Fruit fly (Drosophila melanogaster) whole organism, embryonic: Measurements from ENCODE around the gene CG7878.

Source experiments
- B-H1 ChIP-seq: fragments of 200-800 bp; sonication (Bioruptor generic); IDR thresholded peaks from 3 replicates; pipeline ENCODE4 v1.3.6; 2022; ENCODE audit warnings: missing biosample characterization, missing genetic modification characterization
- Bdp1 ChIP-seq: fragments of 200-800 bp; sonication (Bioruptor generic); optimal IDR thresholded peaks from 3 replicates; lab custom pipeline; 2016; ENCODE audit warnings: missing biosample characterization, missing genetic modification characterization
- CG10654 ChIP-seq: fragments of 200-800 bp; sonication (Bioruptor generic); optimal IDR thresholded peaks from 2 replicates; lab custom pipeline; 2016; ENCODE audit warnings: missing biosample characterization, missing genetic modification characterization
- CG11398 ChIP-seq: fragments of 200-800 bp; sonication (Bioruptor generic); optimal IDR thresholded peaks from 2 replicates; lab custom pipeline; 2016; ENCODE audit warnings: missing biosample characterization, missing genetic modification characterization
- CG13775 ChIP-seq: fragments of 200-800 bp; sonication (Bioruptor generic); optimal IDR thresholded peaks from 3 replicates; lab custom pipeline; 2017; ENCODE audit warnings: missing biosample characterization, mild to moderate bottlenecking, missing genetic modification characterization
- CG14710 ChIP-seq: fragments of 200-800 bp; sonication (Bioruptor generic); optimal IDR thresholded peaks from 3 replicates; lab custom pipeline; 2019; ENCODE audit warnings: missing biosample characterization, mild to moderate bottlenecking, missing genetic modification characterization, moderate library complexity
- CG16779 ChIP-seq: fragments of 200-800 bp; sonication (Bioruptor generic); IDR thresholded peaks from 2 replicates; pipeline ENCODE4 v1.3.6; 2022; ENCODE audit warnings: missing biosample characterization, missing genetic modification characterization
- CG16863 ChIP-seq: fragments of 200-800 bp; sonication (Bioruptor generic); optimal IDR thresholded peaks from 3 replicates; lab custom pipeline; 2016; ENCODE audit warnings: missing biosample characterization, missing genetic modification characterization
- CG17361 ChIP-seq: fragments of 200-800 bp; sonication (Bioruptor generic); IDR thresholded peaks from 3 replicates; pipeline ENCODE4 v1.3.6; 2022; ENCODE audit warnings: missing biosample characterization, missing genetic modification characterization
- CG34224 ChIP-seq: fragments of 200-800 bp; sonication (Bioruptor generic); IDR thresholded peaks from 3 replicates; pipeline ENCODE4 v1.3.6; 2022; ENCODE audit warnings: missing biosample characterization, missing genetic modification characterization; ENCODE audit not compliant: partially characterized antibody
- CG3838 ChIP-seq: fragments of 200-800 bp; sonication (Bioruptor generic); optimal IDR thresholded peaks from 3 replicates; lab custom pipeline; 2016; ENCODE audit warnings: missing biosample characterization, missing genetic modification characterization
- CG3995 ChIP-seq: fragments of 200-800 bp; sonication (Bioruptor generic); optimal IDR thresholded peaks from 3 replicates; lab custom pipeline; 2016; ENCODE audit warnings: missing biosample characterization, missing genetic modification characterization
- CG6689 ChIP-seq: fragments of 200-800 bp; sonication (Bioruptor generic); IDR thresholded peaks from 2 replicates; pipeline ENCODE4 v1.3.6; 2022; ENCODE audit warnings: missing biosample characterization, missing genetic modification characterization
- CG7839 ChIP-seq: fragments of 200-800 bp; sonication (Bioruptor generic); optimal IDR thresholded peaks from 3 replicates; lab custom pipeline; 2018; ENCODE audit warnings: missing biosample characterization, mild to moderate bottlenecking, missing genetic modification characterization, moderate library complexity
- CG7963 ChIP-seq: fragments of 200-800 bp; sonication (Bioruptor generic); IDR thresholded peaks from 3 replicates; pipeline ENCODE4 v1.3.6; 2022; ENCODE audit warnings: missing biosample characterization, missing genetic modification characterization; ENCODE audit not compliant: partially characterized antibody
- CG8478 ChIP-seq: fragments of >200 bp; optimal IDR thresholded peaks from 2 replicates; lab custom pipeline; 2018
- Dip3 ChIP-seq: fragments of 200-800 bp; sonication (Bioruptor generic); optimal IDR thresholded peaks from 3 replicates; lab custom pipeline; 2016; ENCODE audit warnings: missing biosample characterization, missing genetic modification characterization
- Dll ChIP-seq: fragments of 200-800 bp; sonication (Bioruptor generic); IDR thresholded peaks from 4 replicates; pipeline ENCODE4 v1.3.6; 2022; ENCODE audit warnings: missing biosample characterization, missing genetic modification characterization; ENCODE audit not compliant: partially characterized antibody
- Fer2 ChIP-seq: fragments of 200-800 bp; sonication (Bioruptor generic); optimal IDR thresholded peaks from 2 replicates; lab custom pipeline; 2018; ENCODE audit warnings: missing biosample characterization, mild to moderate bottlenecking, missing genetic modification characterization, moderate library complexity
- Gug ChIP-seq: fragments of 200-800 bp; sonication (Bioruptor generic); IDR thresholded peaks from 4 replicates; pipeline ENCODE4 v1.3.6; 2022; ENCODE audit warnings: missing biosample characterization, missing genetic modification characterization
- HmgD ChIP-seq: fragments of 200-800 bp; sonication (Bioruptor generic); optimal IDR thresholded peaks from 3 replicates; lab custom pipeline; 2016; ENCODE audit warnings: missing biosample characterization, missing genetic modification characterization
- Jarid2 ChIP-seq: fragments of 200-800 bp; sonication (Bioruptor generic); optimal IDR thresholded peaks from 3 replicates; lab custom pipeline; 2017; ENCODE audit warnings: mild to moderate bottlenecking, missing biosample characterization, missing genetic modification reagents, missing genetic modification characterization
- Mrtf ChIP-seq: fragments of 200-800 bp; sonication (Bioruptor generic); IDR thresholded peaks from 3 replicates; pipeline ENCODE4 v1.3.6; 2022; ENCODE audit warnings: missing biosample characterization, missing genetic modification characterization
- NC2β ChIP-seq: fragments of 200-800 bp; sonication (Bioruptor generic); optimal IDR thresholded peaks from 2 replicates; lab custom pipeline; 2016; ENCODE audit warnings: missing biosample characterization, missing genetic modification characterization
- Sry-δ ChIP-seq: fragments of 200-800 bp; sonication (Bioruptor generic); optimal IDR thresholded peaks from 2 replicates; lab custom pipeline; 2016; ENCODE audit warnings: missing biosample characterization, missing genetic modification characterization
- ab ChIP-seq: fragments of 200-800 bp; sonication (Bioruptor generic); optimal IDR thresholded peaks from 2 replicates; lab custom pipeline; 2016; ENCODE audit warnings: missing biosample characterization, missing genetic modification characterization
- ac ChIP-seq: fragments of 200-800 bp; sonication (Bioruptor generic); optimal IDR thresholded peaks from 3 replicates; lab custom pipeline; 2017; ENCODE audit warnings: missing biosample characterization, mild to moderate bottlenecking, missing genetic modification characterization
- ara ChIP-seq: fragments of 200-800 bp; sonication (Bioruptor generic); IDR thresholded peaks from 2 replicates; pipeline ENCODE4 v1.3.6; 2022; ENCODE audit warnings: missing biosample characterization, missing genetic modification characterization
- cad ChIP-seq: fragments of >200 bp; optimal IDR thresholded peaks from 2 replicates; lab custom pipeline; 2017; ENCODE audit warnings: missing biosample characterization, missing genetic modification characterization
- chm ChIP-seq: fragments of 200-800 bp; sonication (Bioruptor generic); IDR thresholded peaks from 2 replicates; pipeline ENCODE4 v1.3.6; 2022; ENCODE audit warnings: missing biosample characterization, missing genetic modification characterization
- dan ChIP-seq: fragments of 200-800 bp; sonication (Bioruptor generic); IDR thresholded peaks from 2 replicates; pipeline ENCODE4 v1.3.6; 2022; ENCODE audit warnings: missing biosample characterization, missing genetic modification characterization
- eyg ChIP-seq: fragments of 200-800 bp; sonication (Bioruptor generic); optimal IDR thresholded peaks from 3 replicates; lab custom pipeline; 2016; ENCODE audit warnings: missing biosample characterization, missing genetic modification characterization
- fd96Cb ChIP-seq: fragments of 200-800 bp; sonication (Bioruptor generic); optimal IDR thresholded peaks from 2 replicates; lab custom pipeline; 2018; ENCODE audit warnings: missing biosample characterization, mild to moderate bottlenecking, missing genetic modification characterization, moderate library complexity
- gem ChIP-seq: fragments of 200-800 bp; sonication (Bioruptor generic); optimal IDR thresholded peaks from 2 replicates; lab custom pipeline; 2019; ENCODE audit warnings: missing biosample characterization, mild to moderate bottlenecking, missing genetic modification characterization, moderate library complexity
- hth ChIP-seq: fragments of >200 bp; optimal IDR thresholded peaks from 2 replicates; lab custom pipeline; 2017; ENCODE audit warnings: inconsistent platforms
- knrl ChIP-seq: fragments of 200-800 bp; sonication (Bioruptor generic); IDR thresholded peaks from 3 replicates; pipeline ENCODE4 v1.3.6; 2022; ENCODE audit warnings: missing biosample characterization, missing genetic modification characterization; ENCODE audit not compliant: partially characterized antibody
- lbe ChIP-seq: fragments of 200-800 bp; sonication (Bioruptor generic); optimal IDR thresholded peaks from 2 replicates; lab custom pipeline; 2016; ENCODE audit warnings: missing biosample characterization, mild to moderate bottlenecking, missing genetic modification characterization
- nerfin-1 ChIP-seq: fragments of 200-800 bp; sonication (Bioruptor generic); optimal IDR thresholded peaks from 3 replicates; lab custom pipeline; 2019; ENCODE audit warnings: missing biosample characterization, mild to moderate bottlenecking, missing genetic modification characterization, moderate library complexity
- nmo ChIP-seq: fragments of 200-800 bp; sonication (Bioruptor generic); optimal IDR thresholded peaks from 2 replicates; lab custom pipeline; 2018; ENCODE audit warnings: missing biosample characterization, mild to moderate bottlenecking, missing genetic modification characterization, moderate library complexity
- org-1 ChIP-seq: fragments of 200-800 bp; sonication (Bioruptor generic); optimal IDR thresholded peaks from 2 replicates; lab custom pipeline; 2017; ENCODE audit warnings: missing biosample characterization, missing genetic modification characterization
- pfk ChIP-seq: fragments of 200-800 bp; sonication (Bioruptor generic); optimal IDR thresholded peaks from 2 replicates; lab custom pipeline; 2018; ENCODE audit warnings: missing biosample characterization, mild to moderate bottlenecking, missing genetic modification characterization, moderate library complexity
- salm ChIP-seq: fragments of 200-800 bp; sonication (Bioruptor generic); optimal IDR thresholded peaks from 2 replicates; lab custom pipeline; 2018; ENCODE audit warnings: missing biosample characterization, mild to moderate bottlenecking, missing genetic modification characterization
- scrt ChIP-seq: fragments of 200-800 bp; sonication (Bioruptor generic); optimal IDR thresholded peaks from 2 replicates; lab custom pipeline; 2018; ENCODE audit warnings: missing biosample characterization, mild to moderate bottlenecking, missing genetic modification characterization, moderate library complexity
- sim ChIP-seq: fragments of 200-800 bp; sonication (Bioruptor generic); IDR thresholded peaks from 2 replicates; pipeline ENCODE4 v1.3.6; 2022; ENCODE audit warnings: missing biosample characterization, missing genetic modification characterization
- sr ChIP-seq: fragments of 200-800 bp; sonication (Bioruptor generic); IDR thresholded peaks from 3 replicates; pipeline ENCODE4 v1.3.6; 2022; ENCODE audit warnings: missing biosample characterization, missing genetic modification characterization
- ssp ChIP-seq: fragments of 200-800 bp; sonication (Bioruptor generic); IDR thresholded peaks from 2 replicates; pipeline ENCODE4 v1.3.6; 2022; ENCODE audit warnings: missing biosample characterization, missing genetic modification characterization
- twi ChIP-seq: fragments of 200-800 bp; optimal IDR thresholded peaks from 2 replicates; lab custom pipeline; 2019; ENCODE audit warnings: missing biosample characterization, mild to moderate bottlenecking, missing genetic modification characterization, moderate library complexity
- tx ChIP-seq: fragments of 200-800 bp; sonication (Bioruptor generic); optimal IDR thresholded peaks from 2 replicates; lab custom pipeline; 2016; ENCODE audit warnings: missing biosample characterization, missing genetic modification characterization
- z ChIP-seq: fragments of 200-800 bp; sonication (Bioruptor generic); IDR thresholded peaks from 3 replicates; pipeline ENCODE4 v1.3.6; 2022; ENCODE audit warnings: missing biosample characterization, missing genetic modification characterization
- zf30C ChIP-seq: fragments of 200-800 bp; sonication (Bioruptor generic); optimal IDR thresholded peaks from 3 replicates; lab custom pipeline; 2018; ENCODE audit warnings: missing biosample characterization, mild to moderate bottlenecking, missing genetic modification characterization

Gene CG7878

DNA sequence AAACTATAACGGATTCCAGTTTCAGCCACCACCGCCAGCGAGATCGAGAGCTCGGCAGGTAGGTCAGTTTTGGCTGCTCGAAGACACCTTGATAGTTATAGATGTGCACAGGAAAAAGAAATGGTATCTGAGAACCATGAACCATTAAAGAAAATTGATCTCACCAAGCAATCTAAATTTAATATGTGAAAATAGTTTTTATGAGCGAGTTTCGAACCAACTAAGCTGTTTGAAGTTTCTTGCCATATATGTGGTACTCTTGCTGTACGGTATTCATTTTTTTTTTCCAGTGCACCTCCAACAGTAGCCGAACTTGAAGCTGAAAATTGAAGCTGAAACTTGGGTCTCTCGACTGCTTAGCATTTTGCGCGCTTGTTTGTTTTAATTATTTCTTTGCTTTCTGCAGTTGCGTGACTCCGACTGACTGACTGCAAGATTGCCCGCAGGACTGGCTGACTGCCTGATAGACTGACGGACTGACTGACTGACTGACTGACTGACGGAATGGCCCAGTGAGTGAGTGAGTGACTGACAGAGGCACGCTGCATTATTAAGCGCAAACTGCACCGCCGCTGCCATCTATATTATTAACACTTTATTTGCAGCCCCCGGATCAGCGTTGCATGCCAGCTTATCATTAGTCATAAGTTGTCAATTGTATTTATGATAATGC lies 49.1 kb downstream of the CG7878 start (continued):
- TF ChIP-seq sim (GFP tag; lab: Robert Waterston, UW) (no peak), ac (GFP tag; lab: Kevin White, UChicago) (no peak), zf30C (peak; percentile 63), CG3995 (GFP tag; lab: Kevin White, UChicago) (no peak), Fer2 (tag; lab: Kevin White, UChicago) (no peak), CG34224 (GFP tag; lab: Robert Waterston, UW) (no peak), nerfin-1 (no peak), CG10654 (GFP tag; lab: Kevin White, UChicago) (peak; percentile 36), Sry-δ (GFP tag; lab: Kevin White, UChicago) (no peak), CG13775 (GFP tag; lab: Kevin White, UChicago) (peak; percentile 41), twi (tag; lab: Kevin White, UChicago) (no peak), org-1 (GFP tag; lab: Kevin White, UChicago) (peak; percentile 26), z (GFP tag; lab: Robert Waterston, UW) (no peak), Mrtf (GFP tag; lab: Robert Waterston, UW) (no peak), tx (GFP tag; lab: Kevin White, UChicago) (no peak), gem (tag; lab: Kevin White, UChicago) (peak; percentile 75), scrt (GFP tag; lab: Kevin White, UChicago) (no peak), nmo (GFP tag; lab: Kevin White, UChicago) (peak; percentile 40), dan (GFP tag; lab: Robert Waterston, UW) (no peak), B-H1 (peak; percentile 30; the same call in 2 of the 3 replicates), hth (no peak), CG17361 (GFP tag; lab: Robert Waterston, UW) (peak; percentile 46; the same call in 1 of the 3 replicates), chm (GFP tag; lab: Robert Waterston, UW) (0 out of 2 replicates have a peak, but pooled peaks have one; percentile 12), Dip3 (no peak), eyg (GFP tag; lab: Kevin White, UChicago) (no peak), lbe (GFP tag; lab: Kevin White, UChicago) (no peak), Gug (GFP tag; lab: Robert Waterston, UW) (no peak), CG3838 (GFP tag; lab: Kevin White, UChicago) (no peak), ab (peak; percentile 51), cad (GFP tag; lab: Kevin White, UChicago) (no peak), fd96Cb (tag; lab: Kevin White, UChicago) (peak; percentile 57), ara (GFP tag; lab: Robert Waterston, UW) (peak; percentile 43; the same call in 1 of the 2 replicates), salm (tag; lab: Kevin White, UChicago) (peak; percentile 36), CG7839 (peak; percentile 42), CG7963 (GFP tag; lab: Robert Waterston, UW) (no peak), HmgD (GFP tag; lab: Kevin White, UChicago) (no peak), sr (GFP tag; lab: Robert Waterston, UW) (no peak), Bdp1 (GFP tag; lab: Kevin White, UChicago) (no peak), CG16863 (GFP tag; lab: Kevin White, UChicago) (peak; percentile 31), CG8478 (lab: Kevin White, UChicago) (no peak), NC2β (GFP tag; lab: Kevin White, UChicago) (no peak), ssp (GFP tag; lab: Robert Waterston, UW) (no peak), CG16779 (GFP tag; lab: Robert Waterston, UW) (no peak), Dll (GFP tag; lab: Robert Waterston, UW) (no peak), CG11398 (no peak), knrl (no peak), Jarid2 (GFP tag; lab: Kevin White, UChicago) (no peak), pfk (GFP tag; lab: Kevin White, UChicago) (no peak), CG14710 (peak; percentile 35), CG6689 (GFP tag; lab: Robert Waterston, UW) (0 out of 2 replicates have a peak, but pooled peaks have one; percentile 14)
